Fruit fly (Drosophila melanogaster): Measurements from ENCODE around the gene lectin-21Cb.

The lectin-21Cb gene

DNA sequence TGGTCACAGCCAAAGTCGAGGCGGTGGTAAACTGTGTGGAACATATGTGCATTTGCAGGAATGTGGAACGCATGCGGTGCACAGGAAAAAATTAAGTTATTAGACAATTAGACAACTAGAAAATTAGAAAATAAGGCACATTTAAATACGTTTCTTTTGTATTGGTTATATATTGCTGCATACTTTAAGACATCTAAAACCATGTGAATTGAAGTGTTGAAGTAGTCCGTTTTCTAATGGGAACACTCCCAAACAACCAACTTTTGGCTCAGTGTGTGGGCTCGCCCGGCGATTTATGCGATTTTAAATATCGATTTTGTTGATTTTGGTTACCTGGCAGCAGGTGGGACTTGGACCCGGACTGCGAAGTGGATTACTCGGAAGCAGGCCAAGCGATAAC, 43.3 kb upstream of the lectin-21Cb start (continued):
- no peak for TF ChIP-seq fd59A (GFP tag; optimal IDR thresholded peaks at IDR 0.05)
- TF ChIP-seq Hr4 (GFP tag; optimal IDR thresholded peaks at IDR 0.05), result peak; percentile 86
- TF ChIP-seq fkh (GFP tag; optimal IDR thresholded peaks at IDR 0.05), result no peak
- TF ChIP-seq CG8119 (GFP tag; IDR thresholded peaks at IDR 0.05), result peak; percentile 88
- TF ChIP-seq CG10669 (GFP tag; optimal IDR thresholded peaks at IDR 0.05), result no peak
- no peak for TF ChIP-seq Sox15 (GFP tag; optimal IDR thresholded peaks at IDR 0.05)
- TF ChIP-seq CG15336 (GFP tag; IDR thresholded peaks at IDR 0.05), result peak; percentile 84
- TF ChIP-seq CG4318 (GFP tag; optimal IDR thresholded peaks at IDR 0.05), result peak; percentile 63
- TF ChIP-seq CG6854 (GFP tag; optimal IDR thresholded peaks at IDR 0.05), result no peak
- peak; percentile 68 for TF ChIP-seq Lpt (GFP tag; optimal IDR thresholded peaks at IDR 0.05)
- TF ChIP-seq dac (GFP tag; optimal IDR thresholded peaks at IDR 0.05), result peak; percentile 46
- TF ChIP-seq pdm3 (GFP tag; optimal IDR thresholded peaks at IDR 0.05), result peak; percentile 56
- no peak for TF ChIP-seq CG9139 (GFP tag; optimal IDR thresholded peaks at IDR 0.05)
- peak; percentile 84 for TF ChIP-seq CG32006 (GFP tag; optimal IDR thresholded peaks at IDR 0.05)
- no peak for TF ChIP-seq CG10631 (GFP tag; optimal IDR thresholded peaks at IDR 0.05)
- TF ChIP-seq ss (GFP tag; optimal IDR thresholded peaks at IDR 0.05), result no peak
- TF ChIP-seq Met (GFP tag; optimal IDR thresholded peaks at IDR 0.05), result peak; percentile 45

DNA sequence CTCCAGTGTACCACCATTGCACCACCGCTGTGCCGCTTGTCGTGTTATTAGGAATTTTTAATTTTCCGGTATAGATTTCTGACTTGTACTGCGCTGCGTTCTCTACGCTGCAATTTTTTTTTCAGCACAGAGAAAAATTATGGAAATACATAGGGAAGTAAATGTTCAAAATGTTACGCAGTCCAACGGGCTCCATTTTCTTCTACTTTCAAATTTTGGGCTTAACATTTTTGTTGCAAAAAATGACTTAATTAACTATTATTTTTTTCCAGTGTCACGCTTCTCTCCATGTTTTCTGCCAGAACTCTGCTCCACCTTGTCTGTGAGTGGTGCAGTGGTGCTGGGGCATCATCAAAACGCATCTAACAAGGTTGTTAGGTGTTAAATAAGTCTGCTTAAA, 40.0 kb upstream of the lectin-21Cb start:
- TF ChIP-seq pdm3 (GFP tag; optimal IDR thresholded peaks at IDR 0.05) (peak; percentile 2), Eip93F (GFP tag; optimal IDR thresholded peaks at IDR 0.05) (no peak), Lpt (GFP tag; optimal IDR thresholded peaks at IDR 0.05) (peak; percentile 16), Eip78C (GFP tag) (peak; percentile 51), CG3919 (GFP tag; optimal IDR thresholded peaks at IDR 0.05) (peak; percentile 30), CG32006 (GFP tag; optimal IDR thresholded peaks at IDR 0.05) (peak; percentile 53), ss (GFP tag; optimal IDR thresholded peaks at IDR 0.05) (no peak), CG4318 (GFP tag; optimal IDR thresholded peaks at IDR 0.05) (peak; percentile 12), CG6854 (GFP tag; optimal IDR thresholded peaks at IDR 0.05) (no peak), vri (GFP tag; optimal IDR thresholded peaks at IDR 0.05) (no peak), Blimp-1 (GFP tag; optimal IDR thresholded peaks at IDR 0.05) (no peak), achi (GFP tag; optimal IDR thresholded peaks at IDR 0.05) (peak; percentile 17), Sox14 (GFP tag; optimal IDR thresholded peaks at IDR 0.05) (peak; percentile 17), Hr39 (GFP tag; optimal IDR thresholded peaks at IDR 0.05) (peak; percentile 10), CG16779 (tag; optimal IDR thresholded peaks at IDR 0.05) (no peak), eg (GFP tag; IDR thresholded peaks at IDR 0.05) (peak; percentile 60; the same call in 1 of the 3 replicates), esn (GFP tag; optimal IDR thresholded peaks at IDR 0.05) (peak; percentile 3), CG3032 (tag; optimal IDR thresholded peaks at IDR 0.05) (no peak), topi (GFP tag; optimal IDR thresholded peaks at IDR 0.05) (no peak), CG8119 (GFP tag; IDR thresholded peaks at IDR 0.05) (0 out of 3 replicates have a peak, but pooled peaks have one; percentile 18), Met (GFP tag; optimal IDR thresholded peaks at IDR 0.05) (no peak), CG15336 (GFP tag; IDR thresholded peaks at IDR 0.05) (0 out of 2 replicates have a peak, but pooled peaks have one; percentile 33), CG11762 (GFP tag; optimal IDR thresholded peaks at IDR 0.05; ENCODE audit: insufficient read depth) (no peak), CG6163 (GFP tag; IDR thresholded peaks at IDR 0.05) (0 out of 3 replicates have a peak, but pooled peaks have one; percentile 17), Smox (GFP tag; optimal IDR thresholded peaks at IDR 0.05) (no peak), CG10631 (GFP tag; optimal IDR thresholded peaks at IDR 0.05) (peak; percentile 13), svp (GFP tag) (no peak), Hr4 (GFP tag; optimal IDR thresholded peaks at IDR 0.05) (peak; percentile 0), acj6 (GFP tag; optimal IDR thresholded peaks at IDR 0.05) (peak; percentile 37)

DNA sequence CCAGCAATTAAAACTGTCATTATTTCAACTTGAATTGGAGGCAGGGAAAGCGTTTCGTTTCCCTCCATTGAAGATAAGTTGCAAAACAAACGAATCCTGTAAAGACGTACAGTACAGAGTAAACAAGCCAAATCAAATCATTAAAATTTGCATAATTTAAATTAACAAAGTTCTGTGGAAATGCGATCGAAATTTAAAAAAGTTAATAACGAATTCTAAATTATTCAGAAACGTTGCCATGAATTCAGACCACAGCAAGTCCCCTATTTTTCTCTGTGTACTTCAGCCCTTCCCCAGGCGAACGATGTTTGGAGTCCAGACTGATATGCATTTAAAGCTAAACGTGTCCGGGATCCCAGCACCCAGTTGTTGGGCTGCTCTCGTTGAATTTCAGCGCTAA, 37.0 kb upstream of the lectin-21Cb start:
- TF ChIP-seq CG9139 (GFP tag; optimal IDR thresholded peaks at IDR 0.05) (no peak), CG3919 (GFP tag; optimal IDR thresholded peaks at IDR 0.05) (peak; percentile 44), cyc (GFP tag; optimal IDR thresholded peaks at IDR 0.05) (peak; percentile 34), CG8319 (GFP tag; optimal IDR thresholded peaks at IDR 0.05) (no peak), CG10669 (GFP tag; optimal IDR thresholded peaks at IDR 0.05) (peak; percentile 19), fd85E (GFP tag; optimal IDR thresholded peaks at IDR 0.05) (no peak), Ets96B (tag; optimal IDR thresholded peaks at IDR 0.05) (peak; percentile 15), OdsH (GFP tag; optimal IDR thresholded peaks at IDR 0.05) (peak; percentile 34), Sox102F (GFP tag; optimal IDR thresholded peaks at IDR 0.05) (peak; percentile 59), fkh (GFP tag; optimal IDR thresholded peaks at IDR 0.05) (no peak), Eip93F (GFP tag; optimal IDR thresholded peaks at IDR 0.05) (no peak), spab (GFP tag; optimal IDR thresholded peaks at IDR 0.05) (no peak), CG31627 (GFP tag; optimal IDR thresholded peaks at IDR 0.05) (peak; percentile 56), Lpt (GFP tag; optimal IDR thresholded peaks at IDR 0.05) (no peak), CG34406 (GFP tag; optimal IDR thresholded peaks at IDR 0.05) (peak; percentile 15), pdm3 (GFP tag; optimal IDR thresholded peaks at IDR 0.05) (peak; percentile 6), CG6854 (GFP tag; optimal IDR thresholded peaks at IDR 0.05) (no peak), CG11294 (GFP tag; IDR thresholded peaks at IDR 0.05) (no peak), topi (GFP tag; optimal IDR thresholded peaks at IDR 0.05) (peak; percentile 44), CG6163 (GFP tag; IDR thresholded peaks at IDR 0.05) (peak; percentile 25; the same call in 1 of the 3 replicates), Blimp-1 (GFP tag; optimal IDR thresholded peaks at IDR 0.05) (no peak), svp (GFP tag) (peak; percentile 84), Hr4 (GFP tag; optimal IDR thresholded peaks at IDR 0.05) (no peak), Sox14 (GFP tag; optimal IDR thresholded peaks at IDR 0.05) (peak; percentile 9), CG11762 (GFP tag; optimal IDR thresholded peaks at IDR 0.05; ENCODE audit: insufficient read depth) (no peak), CG16779 (tag; optimal IDR thresholded peaks at IDR 0.05) (no peak)

Data from whole organism, prepupa.